Worm (Caenorhabditis elegans): Measurements from ENCODE around the gene rpn-5.

DNA sequence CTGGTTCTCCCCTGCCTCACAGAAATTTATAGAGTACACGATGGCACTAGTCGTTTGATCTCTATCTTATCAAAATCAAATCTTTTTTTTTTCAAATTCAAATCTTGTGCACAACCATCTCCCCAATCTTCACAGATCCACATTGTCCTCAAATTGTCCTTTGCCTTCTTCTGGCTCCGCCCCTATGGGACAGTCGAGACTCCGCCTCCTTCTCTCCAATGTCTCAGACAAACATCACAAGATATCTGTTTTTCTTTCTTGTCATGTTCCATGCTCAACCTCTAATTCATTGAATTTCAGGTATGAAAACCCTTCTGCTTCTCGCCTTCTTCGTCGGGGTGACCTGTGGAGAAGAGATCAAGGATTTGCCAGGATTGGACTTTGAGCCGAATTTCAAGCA is 39.1 kb upstream of the rpn-5 start, which contains the start of gene ctsa-1.1:
- TF ChIP-seq him-1 (tag; optimal IDR thresholded peaks at IDR 0.05), result no peak
- no peak for TF ChIP-seq W03F9.2 (tag; optimal IDR thresholded peaks at IDR 0.05)
